Worm (Caenorhabditis elegans) whole organism, L4/young adult: Measurements from ENCODE around the gene W01A11.1.

Source experiments
- dao-5 ChIP-seq: sonication (generic microtip); optimal IDR thresholded peaks from 2 replicates; lab custom pipeline; 2016; ENCODE audit warnings: missing genotype, missing genetic modification characterization, moderate library complexity, missing compliant biosample characterization
- him-1 ChIP-seq: sonication (generic microtip); optimal IDR thresholded peaks from 2 replicates; lab custom pipeline; 2016; ENCODE audit warnings: missing genotype, missing genetic modification reagents, missing genetic modification characterization, missing compliant biosample characterization

- TF ChIP-seq dao-5 (tag; lab: Kevin White, UChicago): no peak
- no peak for TF ChIP-seq him-1 (tag; lab: Kevin White, UChicago)
Measured at ce11 chrV:6548309-6548708, 49.3 kb downstream of the W01A11.1 start.
